Worm (Caenorhabditis elegans) whole organism, young adult: Measurements from ENCODE around the gene srxa-19.

Source experiments
- D2030.7 ChIP-seq: fragments of 200-800 bp; sonication (Bioruptor generic); IDR thresholded peaks from 2 replicates; pipeline ENCODE4 v1.3.6; 2022; ENCODE audit warnings: missing genetic modification reagents, missing genetic modification characterization, missing compliant biosample characterization
- F23B12.7 ChIP-seq: sonication (generic microtip); optimal IDR thresholded peaks from 2 replicates; lab custom pipeline; 2017; ENCODE audit warnings: missing genetic modification characterization, mild to moderate bottlenecking, missing compliant biosample characterization, antibody characterized with exemption, moderate library complexity; ENCODE audit not compliant: insufficient read depth
- F37B4.10 ChIP-seq: fragments of 200-800 bp; sonication (Bioruptor generic); IDR thresholded peaks from 2 replicates; pipeline ENCODE4 v1.3.6; 2022; ENCODE audit warnings: missing genetic modification characterization, missing compliant biosample characterization
- F39B2.1 ChIP-seq: fragments of 200-800 bp; sonication (Bioruptor generic); IDR thresholded peaks from 2 replicates; pipeline ENCODE4 v1.3.6; 2022; ENCODE audit warnings: missing genetic modification reagents, missing genetic modification characterization, missing compliant biosample characterization
- F49E8.2 ChIP-seq: sonication (generic microtip); optimal IDR thresholded peaks from 3 replicates; lab custom pipeline; 2017; ENCODE audit warnings: missing genetic modification characterization, mild to moderate bottlenecking, missing compliant biosample characterization, antibody characterized with exemption, moderate library complexity; ENCODE audit not compliant: insufficient read depth
- F52B5.7 ChIP-seq: sonication (generic microtip); optimal IDR thresholded peaks from 2 replicates; lab custom pipeline; 2016; ENCODE audit warnings: mild to moderate bottlenecking, missing genetic modification characterization, missing compliant biosample characterization
- F57A8.1 ChIP-seq: fragments of 200-800 bp; sonication (Bioruptor generic); optimal IDR thresholded peaks from 2 replicates; lab custom pipeline; 2018; ENCODE audit warnings: mild to moderate bottlenecking, missing genetic modification characterization, moderate library complexity, missing compliant biosample characterization
- F57C9.4 ChIP-seq: sonication (generic microtip); optimal IDR thresholded peaks from 2 replicates; lab custom pipeline; 2017; ENCODE audit warnings: mild to moderate bottlenecking, missing genetic modification characterization, missing compliant biosample characterization
- K11D2.4 ChIP-seq: fragments of 200-800 bp; sonication (Bioruptor generic); IDR thresholded peaks from 2 replicates; pipeline ENCODE4 v1.3.6; 2022; ENCODE audit warnings: missing genetic modification reagents, missing genetic modification characterization, missing compliant biosample characterization
- Y53G8AR.9 ChIP-seq: fragments of 200-800 bp; sonication (Bioruptor generic); conservative IDR thresholded peaks from 2 replicates; pipeline ENCODE4 v1.3.6; 2022; ENCODE audit warnings: missing genetic modification reagents, missing genetic modification characterization, missing compliant biosample characterization
- Y95B8A.8 ChIP-seq: fragments of 200-800 bp; sonication (Bioruptor generic); IDR thresholded peaks from 2 replicates; pipeline ENCODE4 v1.3.6; 2022; ENCODE audit warnings: missing genetic modification reagents, missing genetic modification characterization, missing compliant biosample characterization
- attf-3 ChIP-seq: fragments of 200-800 bp; sonication (Bioruptor generic); conservative IDR thresholded peaks from 2 replicates; pipeline ENCODE4 v1.3.6; 2022; ENCODE audit warnings: missing genetic modification reagents, missing genetic modification characterization, missing compliant biosample characterization
- bed-2 ChIP-seq: fragments of 200-800 bp; sonication (Bioruptor generic); IDR thresholded peaks from 2 replicates; pipeline ENCODE4 v1.3.6; 2022; ENCODE audit warnings: missing genetic modification reagents, missing genetic modification characterization, missing compliant biosample characterization
- ceh-79 ChIP-seq: sonication (generic microtip); optimal IDR thresholded peaks from 2 replicates; lab custom pipeline; 2017; ENCODE audit warnings: mild to moderate bottlenecking, missing genetic modification characterization, missing compliant biosample characterization
- ceh-91 ChIP-seq: fragments of 200-800 bp; sonication (Bioruptor generic); IDR thresholded peaks from 2 replicates; pipeline ENCODE4 v1.3.6; 2022; ENCODE audit warnings: missing genetic modification reagents, missing genetic modification characterization, missing compliant biosample characterization
- egl-18 ChIP-seq: fragments of 200-800 bp; sonication (Bioruptor generic); IDR thresholded peaks from 2 replicates; pipeline ENCODE4 v1.3.6; 2022; ENCODE audit warnings: missing genetic modification reagents, missing genetic modification characterization, missing compliant biosample characterization
- egl-44 ChIP-seq: fragments of 200-800 bp; sonication (Bioruptor generic); IDR thresholded peaks from 2 replicates; pipeline ENCODE4 v1.3.6; 2022; ENCODE audit warnings: missing genetic modification reagents, missing genetic modification characterization, missing compliant biosample characterization
- fkh-3 ChIP-seq: sonication (generic microtip); optimal IDR thresholded peaks from 2 replicates; lab custom pipeline; 2016; ENCODE audit warnings: mild to moderate bottlenecking, missing genetic modification characterization, missing compliant biosample characterization
- hrde-1 ChIP-seq: sonication (generic microtip); optimal IDR thresholded peaks from 2 replicates; lab custom pipeline; 2016; ENCODE audit warnings: missing genetic modification characterization, mild to moderate bottlenecking, missing compliant biosample characterization, moderate library complexity, missing genotype, missing genetic modification reagents, borderline replicate concordance
- let-526 ChIP-seq: fragments of 200-800 bp; sonication (Bioruptor generic); IDR thresholded peaks from 2 replicates; pipeline ENCODE4 v1.3.6; 2022; ENCODE audit warnings: missing genetic modification reagents, missing genetic modification characterization, missing compliant biosample characterization
- madf-10 ChIP-seq: sonication (generic microtip); optimal IDR thresholded peaks from 2 replicates; lab custom pipeline; 2016; ENCODE audit warnings: mild to moderate bottlenecking, missing genetic modification characterization, missing compliant biosample characterization
- madf-6 ChIP-seq: fragments of 200-800 bp; sonication (Bioruptor generic); IDR thresholded peaks from 2 replicates; pipeline ENCODE4 v1.3.6; 2022; ENCODE audit warnings: missing genetic modification reagents, missing genetic modification characterization, missing compliant biosample characterization
- madf-8 ChIP-seq: fragments of 200-800 bp; sonication (Bioruptor generic); conservative IDR thresholded peaks from 2 replicates; pipeline ENCODE4 v1.3.6; 2022; ENCODE audit warnings: missing genetic modification reagents, missing genetic modification characterization, missing compliant biosample characterization
- nhr-80 ChIP-seq: sonication (generic microtip); optimal IDR thresholded peaks from 2 replicates; lab custom pipeline; 2016; ENCODE audit warnings: missing genetic modification characterization, missing compliant biosample characterization
- nhr-90 ChIP-seq: sonication (generic microtip); optimal IDR thresholded peaks from 2 replicates; lab custom pipeline; 2016; ENCODE audit warnings: missing genotype, mild to moderate bottlenecking, missing genetic modification characterization, missing compliant biosample characterization
- rcor-1 ChIP-seq: fragments of 200-800 bp; sonication (Bioruptor generic); IDR thresholded peaks from 2 replicates; pipeline ENCODE4 v1.3.6; 2022; ENCODE audit warnings: missing genetic modification reagents, missing genetic modification characterization, missing compliant biosample characterization
- snpc-4 ChIP-seq, 5 experiments: fragments of 150-350 bp in 1 of 5; sonication (generic microtip) in 4 of 5; optimal IDR thresholded peaks; 2 replicates each; lab custom pipeline; 2014 to 2018; ENCODE audit warnings: missing genetic modification characterization in 5 of 5, missing biosample characterization in 3 of 5, antibody characterized with exemption in 2 of 5, mild to moderate bottlenecking in 2 of 5, missing compliant biosample characterization in 2 of 5, missing genotype in 2 of 5, moderate library complexity in 2 of 5, missing genetic modification reagents in 1 of 5
- tbx-9 ChIP-seq: sonication (generic microtip); optimal IDR thresholded peaks from 2 replicates; lab custom pipeline; 2016; ENCODE audit warnings: borderline replicate concordance, missing genetic modification characterization, inconsistent platforms, missing compliant biosample characterization
- tlf-1 ChIP-seq: fragments of 200-800 bp; sonication (Bioruptor generic); optimal IDR thresholded peaks from 2 replicates; lab custom pipeline; 2018; ENCODE audit warnings: mild to moderate bottlenecking, missing genetic modification characterization, missing compliant biosample characterization
- unc-62 ChIP-seq: fragments of 150-350 bp; optimal IDR thresholded peaks from 2 replicates; lab custom pipeline; 2014; ENCODE audit warnings: missing biosample characterization, missing genetic modification reagents, missing genetic modification characterization
- ztf-6 ChIP-seq: fragments of 200-800 bp; sonication (Bioruptor generic); IDR thresholded peaks from 2 replicates; pipeline ENCODE4 v1.3.6; 2022; ENCODE audit warnings: missing genetic modification reagents, missing genetic modification characterization, missing compliant biosample characterization

Gene srxa-19

ce11 chrV:10105412-10105811, 17.2 kb downstream of the srxa-19 start, which contains the start of gene C08B6.2 (continued):
- no peak for TF ChIP-seq bed-2

ce11 chrV:10104785-10105310, 17.7 kb downstream of the srxa-19 start, which contains the start of gene ugt-17:
TSS of gene ugt-17 (minus strand) at chrV:10104964.
- no peak for TF ChIP-seq ceh-91
- TF ChIP-seq nhr-80 (tag; lab: Kevin White, UChicago), result peak; percentile 74
- no peak for TF ChIP-seq egl-44 (GFP tag; lab: Robert Waterston, UW)
- TF ChIP-seq ceh-79 (tag; lab: Kevin White, UChicago), result no peak
- TF ChIP-seq snpc-4 (GFP tag; optimal IDR thresholded peaks at IDR 0.05; lab: Kevin White, UChicago), result no peak
- peak in 1 of 4 experiments; percentile 8 for TF ChIP-seq snpc-4 (tag; optimal IDR thresholded peaks at IDR 0.05; lab: Kevin White, UChicago)
- TF ChIP-seq tbx-9 (tag; lab: Kevin White, UChicago), result no peak
- TF ChIP-seq K11D2.4 (GFP tag; lab: Robert Waterston, UW), result no peak
- no peak for TF ChIP-seq tlf-1 (GFP tag; lab: Kevin White, UChicago)
- TF ChIP-seq attf-3 (GFP tag; lab: Robert Waterston, UW), result no peak
- TF ChIP-seq, all 124 proteins: peak for 2

ce11 chrV:10103811-10104210, 18.8 kb downstream of the srxa-19 start:
- TF ChIP-seq nhr-80 (tag; lab: Kevin White, UChicago) (peak; percentile 9), madf-8 (no peak), nhr-90 (tag; lab: Kevin White, UChicago) (no peak), Y95B8A.8 (GFP tag; lab: Robert Waterston, UW) (no peak)

- TF ChIP-seq nhr-90 (tag; lab: Kevin White, UChicago) (no peak), F49E8.2 (tag; lab: Kevin White, UChicago) (no peak), Y95B8A.8 (GFP tag; lab: Robert Waterston, UW) (no peak), F52B5.7 (tag; lab: Kevin White, UChicago) (no peak), F37B4.10 (GFP tag; lab: Robert Waterston, UW) (no peak), rcor-1 (GFP tag; lab: Robert Waterston, UW) (no peak), madf-6 (GFP tag; lab: Robert Waterston, UW) (no peak), fkh-3 (tag; lab: Kevin White, UChicago) (no peak), F39B2.1 (GFP tag; lab: Robert Waterston, UW) (no peak)
Observed at ce11 chrV:10101916-10102315, 20.7 kb downstream of the srxa-19 start, which contains the start of gene C08B6.14. TSS of gene C08B6.14 (minus strand) at chrV:10102016.

ce11 chrV:10098429-10098828, 24.1 kb downstream of the srxa-19 start, which contains the start of gene ugt-47:
TSS of gene ugt-47 (minus strand) at chrV:10098597.
- TF ChIP-seq Y53G8AR.9 (GFP tag; lab: Robert Waterston, UW), result no peak
- no peak for TF ChIP-seq madf-10 (tag; lab: Kevin White, UChicago)
- no peak for TF ChIP-seq F23B12.7 (tag; lab: Kevin White, UChicago)
- no peak for TF ChIP-seq let-526
- no peak for TF ChIP-seq F57A8.1 (GFP tag; lab: Kevin White, UChicago)
- peak; percentile 52 for TF ChIP-seq nhr-80 (tag; lab: Kevin White, UChicago)
- no peak for TF ChIP-seq egl-18
- TF ChIP-seq ztf-6 (GFP tag; lab: Robert Waterston, UW), result no peak
- no peak for TF ChIP-seq nhr-90 (tag; lab: Kevin White, UChicago)
- TF ChIP-seq hrde-1, result no peak
- no peak for TF ChIP-seq F57C9.4 (tag; lab: Kevin White, UChicago)
- no peak for TF ChIP-seq D2030.7
- TF ChIP-seq unc-62 (GFP tag; lab: Kevin White, UChicago), result peak; percentile 14
- TF ChIP-seq, all 124 proteins: peak for 2
